Worm (Caenorhabditis elegans) whole organism, midembryonic: Measurements from ENCODE around the gene T14G8.2.

ENCODE experiments used
- T22C8.4 ChIP-seq: fragments of 200-800 bp; sonication (Bioruptor generic); IDR thresholded peaks from 2 replicates; pipeline ENCODE4 v1.3.6; 2022; ENCODE audit warnings: missing genetic modification characterization, missing compliant biosample characterization
- cog-1 ChIP-seq: sonication (generic microtip); optimal IDR thresholded peaks from 2 replicates; lab custom pipeline; 2016; ENCODE audit warnings: missing genetic modification characterization, missing compliant biosample characterization
- flt-1 ChIP-seq: fragments of 200-800 bp; sonication (Bioruptor generic); IDR thresholded peaks from 2 replicates; pipeline ENCODE4 v1.3.6; 2022; ENCODE audit warnings: missing genetic modification characterization, missing compliant biosample characterization
- klf-2 ChIP-seq: fragments of 200-800 bp; sonication (Bioruptor generic); conservative IDR thresholded peaks from 2 replicates; pipeline ENCODE4 v1.3.6; 2022; ENCODE audit warnings: missing genetic modification reagents, missing genetic modification characterization, missing compliant biosample characterization
- med-1 ChIP-seq: sonication (generic microtip); optimal IDR thresholded peaks from 2 replicates; lab custom pipeline; 2017; ENCODE audit warnings: missing genetic modification characterization, mild to moderate bottlenecking, missing compliant biosample characterization, antibody characterized with exemption, missing genetic modification reagents; ENCODE audit not compliant: insufficient read depth
- ref-1 ChIP-seq: fragments of 200-800 bp; sonication (Bioruptor generic); conservative IDR thresholded peaks from 2 replicates; pipeline ENCODE4 v1.3.6; 2022; ENCODE audit warnings: missing genetic modification reagents, missing genetic modification characterization, missing compliant biosample characterization
- tab-1 ChIP-seq: fragments of 200-800 bp; sonication (Bioruptor generic); IDR thresholded peaks from 2 replicates; pipeline ENCODE4 v1.3.6; 2022; ENCODE audit warnings: missing genetic modification characterization, missing compliant biosample characterization
- ztf-23 ChIP-seq: fragments of 200-800 bp; sonication (Bioruptor generic); IDR thresholded peaks from 2 replicates; pipeline ENCODE4 v1.3.6; 2022; ENCODE audit warnings: missing genetic modification reagents, missing genetic modification characterization, missing compliant biosample characterization
- ztf-29 ChIP-seq: fragments of 200-800 bp; sonication (Bioruptor generic); IDR thresholded peaks from 2 replicates; pipeline ENCODE4 v1.3.6; 2022; ENCODE audit warnings: missing genetic modification reagents, missing genetic modification characterization, missing compliant biosample characterization

Gene T14G8.2

DNA sequence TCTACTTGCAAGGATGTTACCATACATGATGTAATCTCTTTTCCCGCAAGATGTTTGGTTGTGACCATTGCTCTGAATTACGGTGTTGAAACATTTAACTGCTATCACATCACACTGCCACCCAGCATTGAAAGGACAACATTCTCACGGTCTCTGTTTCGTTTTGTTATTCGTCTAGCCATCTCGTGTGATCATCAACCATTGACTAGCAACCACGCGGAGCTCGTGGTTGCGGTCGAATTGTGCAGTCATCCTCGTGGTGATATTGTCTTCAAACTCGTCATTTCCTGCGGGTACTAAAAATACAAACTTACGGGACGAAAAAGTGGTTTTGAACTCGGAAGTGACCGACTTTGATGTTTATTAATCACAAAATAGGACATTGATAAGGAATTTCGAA is 17.8 kb downstream of the T14G8.2 start:
- no peak for TF ChIP-seq flt-1 (GFP tag; lab: Robert Waterston, UW)

- TF ChIP-seq cog-1 (tag; lab: Kevin White, UChicago), result peak; percentile 4
- no peak for TF ChIP-seq ref-1
- no peak for TF ChIP-seq tab-1 (GFP tag; lab: Robert Waterston, UW)
These were observed 19.2 kb downstream of the T14G8.2 start, which contains the start of gene bcat-1 for ce11 chrX:12876795-12877530. Gene bcat-1, plus strand, starts transcription at chrX:12877480.

ce11 chrX:12877930-12878329 is 20.1 kb downstream of the T14G8.2 start:
- TF ChIP-seq flt-1 (GFP tag; lab: Robert Waterston, UW) (no peak), med-1 (GFP tag; lab: Kevin White, UChicago) (no peak), ztf-29 (no peak)

ce11 chrX:12881174-12881573 is 23.4 kb downstream of the T14G8.2 start:
- TF ChIP-seq klf-2 (GFP tag; lab: Robert Waterston, UW), result no peak
- no peak for TF ChIP-seq ztf-23 (GFP tag; lab: Robert Waterston, UW)
- no peak for TF ChIP-seq tab-1 (GFP tag; lab: Robert Waterston, UW)
- TF ChIP-seq T22C8.4 (GFP tag; lab: Robert Waterston, UW), result no peak

DNA sequence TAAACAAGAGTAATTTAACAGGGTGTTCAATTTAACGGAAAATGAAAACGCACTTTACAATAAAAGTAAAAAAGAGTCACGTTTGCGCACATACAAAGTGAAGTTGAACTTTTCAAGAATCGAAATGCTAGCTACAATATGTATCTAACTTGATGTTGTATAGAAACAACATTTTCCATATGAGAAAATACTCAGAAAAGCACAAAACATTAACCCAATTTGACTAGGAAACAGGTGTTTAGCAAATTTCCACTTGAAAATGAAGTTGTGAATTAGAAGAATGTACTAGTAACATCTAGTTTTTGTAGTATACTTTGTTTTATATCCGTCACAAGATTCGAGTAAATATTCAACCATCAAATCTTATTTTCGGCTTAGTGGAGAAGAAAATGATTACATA is 27.1 kb downstream of the T14G8.2 start, which contains the start of gene gpc-1:
gpc-1 (minus strand) TSS at position 117 of the 400 bp plus-strand sequence.
- TF ChIP-seq klf-2 (GFP tag; lab: Robert Waterston, UW), result no peak
- TF ChIP-seq flt-1 (GFP tag; lab: Robert Waterston, UW), result no peak
- no peak for TF ChIP-seq med-1 (GFP tag; lab: Kevin White, UChicago)
- TF ChIP-seq ref-1, result no peak
- TF ChIP-seq T22C8.4 (GFP tag; lab: Robert Waterston, UW), result no peak
- no peak for TF ChIP-seq ztf-29
- no peak for TF ChIP-seq cog-1 (tag; lab: Kevin White, UChicago)
- TF ChIP-seq tab-1 (GFP tag; lab: Robert Waterston, UW), result no peak
- TF ChIP-seq ztf-23 (GFP tag; lab: Robert Waterston, UW), result no peak

ce11 chrX:12889837-12890449 is 32.1 kb downstream of the T14G8.2 start:
- TF ChIP-seq med-1 (GFP tag; lab: Kevin White, UChicago), result peak; percentile 14
- TF ChIP-seq ztf-29, result peak; percentile 68; the same call in 1 of the 2 replicates
- peak; percentile 86 for TF ChIP-seq ztf-23 (GFP tag; lab: Robert Waterston, UW)
- peak; percentile 89 for TF ChIP-seq tab-1 (GFP tag; lab: Robert Waterston, UW)
- peak; percentile 68 for TF ChIP-seq cog-1 (tag; lab: Kevin White, UChicago)
- TF ChIP-seq klf-2 (GFP tag; lab: Robert Waterston, UW), result peak; percentile 61; the same call in 1 of the 2 replicates
- TF ChIP-seq T22C8.4 (GFP tag; lab: Robert Waterston, UW), result peak; percentile 70
- peak; percentile 90 for TF ChIP-seq flt-1 (GFP tag; lab: Robert Waterston, UW)
- peak; percentile 81 for TF ChIP-seq ref-1

DNA sequence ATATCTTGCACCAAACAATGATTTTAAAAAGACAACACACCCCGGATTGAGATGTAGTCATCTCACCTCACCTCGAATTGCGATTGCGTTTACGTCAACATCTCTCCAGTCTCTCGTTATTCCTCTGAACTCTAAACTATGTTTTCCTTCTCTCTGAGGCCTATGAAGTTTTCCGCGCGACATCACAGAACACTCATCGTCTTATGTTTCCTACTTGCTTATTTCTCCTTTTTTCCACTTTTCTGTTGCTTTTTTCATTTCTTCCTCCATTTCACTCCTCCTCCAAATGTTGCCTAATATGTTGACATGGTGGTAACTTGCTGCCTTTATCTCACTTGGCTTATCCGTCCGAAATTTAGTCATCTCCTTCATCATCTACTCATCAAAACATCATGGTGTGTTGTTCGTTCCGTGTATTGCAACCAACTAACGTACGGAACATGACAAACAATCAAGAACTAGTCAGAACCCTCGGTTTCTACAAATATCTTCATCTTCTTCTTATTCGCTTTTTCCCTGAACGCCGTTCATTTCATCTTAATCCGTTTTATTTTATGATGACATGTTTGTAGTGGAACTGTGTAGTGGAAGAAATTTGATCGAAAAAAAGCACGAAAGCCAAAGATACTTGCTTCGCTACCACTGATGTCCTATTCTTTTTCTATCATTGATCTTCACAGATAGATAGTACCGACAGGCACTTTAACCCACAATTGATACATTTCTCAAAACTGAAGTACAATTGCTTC is 41.5 kb downstream of the T14G8.2 start:
- TF ChIP-seq ref-1, result no peak
- TF ChIP-seq ztf-29, result no peak
- TF ChIP-seq T22C8.4 (GFP tag; lab: Robert Waterston, UW), result no peak
- TF ChIP-seq klf-2 (GFP tag; lab: Robert Waterston, UW), result no peak
- TF ChIP-seq ztf-23 (GFP tag; lab: Robert Waterston, UW), result no peak
- TF ChIP-seq cog-1 (tag; lab: Kevin White, UChicago), result no peak
- no peak for TF ChIP-seq med-1 (GFP tag; lab: Kevin White, UChicago)
- TF ChIP-seq tab-1 (GFP tag; lab: Robert Waterston, UW), result no peak
- no peak for TF ChIP-seq flt-1 (GFP tag; lab: Robert Waterston, UW)

- no peak for TF ChIP-seq flt-1 (GFP tag; lab: Robert Waterston, UW)
- TF ChIP-seq cog-1 (tag; lab: Kevin White, UChicago), result no peak
- no peak for TF ChIP-seq T22C8.4 (GFP tag; lab: Robert Waterston, UW)
- TF ChIP-seq ref-1, result no peak
- TF ChIP-seq med-1 (GFP tag; lab: Kevin White, UChicago), result no peak
- no peak for TF ChIP-seq klf-2 (GFP tag; lab: Robert Waterston, UW)
- TF ChIP-seq ztf-23 (GFP tag; lab: Robert Waterston, UW), result no peak
These were observed 44.4 kb downstream of the T14G8.2 start for ce11 chrX:12902057-12902652.

DNA sequence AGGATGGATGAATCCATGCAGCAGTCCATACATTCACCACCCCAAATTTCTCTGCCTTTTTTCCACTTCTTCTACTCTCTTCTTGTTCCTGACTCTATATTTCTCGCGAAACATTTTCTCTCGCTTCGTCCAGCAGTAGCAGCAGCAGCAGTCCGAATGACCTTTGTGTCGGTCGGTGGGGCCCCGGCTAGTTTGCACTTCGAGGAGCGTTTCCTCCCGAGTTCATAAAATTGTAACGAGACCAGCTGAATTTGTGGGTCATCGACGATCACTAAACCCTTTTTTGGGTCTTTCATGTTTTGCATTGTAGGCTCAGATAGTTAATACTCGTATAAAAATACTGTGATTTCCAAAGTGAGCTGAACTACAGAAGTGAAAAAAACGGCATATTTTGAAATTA is 46.0 kb downstream of the T14G8.2 start:
- no peak for TF ChIP-seq med-1 (GFP tag; lab: Kevin White, UChicago)
- TF ChIP-seq ztf-23 (GFP tag; lab: Robert Waterston, UW), result no peak
- TF ChIP-seq ref-1, result no peak
- TF ChIP-seq T22C8.4 (GFP tag; lab: Robert Waterston, UW), result no peak
- no peak for TF ChIP-seq tab-1 (GFP tag; lab: Robert Waterston, UW)
- TF ChIP-seq klf-2 (GFP tag; lab: Robert Waterston, UW), result no peak
- TF ChIP-seq flt-1 (GFP tag; lab: Robert Waterston, UW), result no peak
- TF ChIP-seq ztf-29, result no peak
- TF ChIP-seq cog-1 (tag; lab: Kevin White, UChicago), result no peak
